Fruit fly (Drosophila melanogaster) whole organism, wandering third instar larva: Measurements from ENCODE around the gene GatB.

Experiments
- Myc ChIP-seq: fragments of >200 bp; optimal IDR thresholded peaks from 2 replicates; lab custom pipeline; 2017
- Rel ChIP-seq, 2 experiments: fragments of 200-800 bp; sonication (Bioruptor generic) in 1 of 2; optimal IDR thresholded peaks; 2 replicates in 1 of 2; 3 replicates in 1 of 2; lab custom pipeline; 2016 to 2019; ENCODE audit warnings: mild to moderate bottlenecking in 2 of 2, missing biosample characterization in 2 of 2, missing genetic modification characterization in 2 of 2, moderate library complexity in 1 of 2
- br ChIP-seq: fragments of 200-800 bp; sonication (Bioruptor generic); optimal IDR thresholded peaks from 2 replicates; lab custom pipeline; 2016; ENCODE audit warnings: missing biosample characterization, missing genetic modification characterization
- h ChIP-seq: fragments of 200-800 bp; sonication (Bioruptor generic); optimal IDR thresholded peaks from 3 replicates; lab custom pipeline; 2016; ENCODE audit warnings: missing biosample characterization, mild to moderate bottlenecking, missing genetic modification characterization
- lola ChIP-seq: fragments of >200 bp; optimal IDR thresholded peaks from 2 replicates; lab custom pipeline; 2017; ENCODE audit warnings: missing biosample characterization, missing genetic modification characterization
- pan ChIP-seq: fragments of >200 bp; optimal IDR thresholded peaks from 2 replicates; lab custom pipeline; 2017
- sv ChIP-seq: fragments of 200-800 bp; sonication (Bioruptor generic); optimal IDR thresholded peaks from 3 replicates; lab custom pipeline; 2016; ENCODE audit warnings: missing biosample characterization, missing genetic modification characterization
- usp ChIP-seq: fragments of >200 bp; optimal IDR thresholded peaks from 2 replicates; lab custom pipeline; 2017; ENCODE audit warnings: missing biosample characterization, missing genetic modification characterization

DNA sequence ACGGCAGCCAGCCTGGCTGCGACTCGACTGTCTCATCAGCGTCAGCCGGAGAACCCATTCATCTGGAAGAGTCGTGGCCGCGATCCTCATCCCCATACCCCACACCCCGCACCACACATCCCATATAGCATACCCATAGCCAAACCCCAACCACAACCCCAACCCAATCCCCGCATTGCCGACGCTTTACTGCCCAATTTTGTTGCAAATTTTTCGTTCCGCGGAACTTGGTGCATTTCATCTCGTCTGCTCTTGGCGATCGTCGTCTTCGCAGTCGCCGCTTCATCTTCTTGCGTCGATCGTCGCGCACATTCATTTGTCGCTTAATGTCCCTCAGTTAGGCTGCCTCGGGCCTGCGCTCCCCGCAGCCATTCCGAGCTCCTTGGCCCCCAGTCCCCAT, 13.3 kb upstream of the GatB start:
- no peak for TF ChIP-seq pan (lab: Kevin White, UChicago)
- no peak for TF ChIP-seq Rel (GFP tag; optimal IDR thresholded peaks at IDR 0.05; lab: Kevin White, UChicago)
- no peak for TF ChIP-seq Rel (tag; optimal IDR thresholded peaks at IDR 0.05; lab: Kevin White, UChicago)
- no peak for TF ChIP-seq sv
- no peak for TF ChIP-seq usp (GFP tag; lab: Kevin White, UChicago)
- no peak for TF ChIP-seq br (GFP tag; lab: Kevin White, UChicago)
- TF ChIP-seq lola (GFP tag; lab: Kevin White, UChicago): no peak
- no peak for TF ChIP-seq h (GFP tag; lab: Kevin White, UChicago)
- TF ChIP-seq Myc: no peak
